Fruit fly (Drosophila melanogaster): Measurements from ENCODE around the gene CG17570.

The CG17570 gene

DNA sequence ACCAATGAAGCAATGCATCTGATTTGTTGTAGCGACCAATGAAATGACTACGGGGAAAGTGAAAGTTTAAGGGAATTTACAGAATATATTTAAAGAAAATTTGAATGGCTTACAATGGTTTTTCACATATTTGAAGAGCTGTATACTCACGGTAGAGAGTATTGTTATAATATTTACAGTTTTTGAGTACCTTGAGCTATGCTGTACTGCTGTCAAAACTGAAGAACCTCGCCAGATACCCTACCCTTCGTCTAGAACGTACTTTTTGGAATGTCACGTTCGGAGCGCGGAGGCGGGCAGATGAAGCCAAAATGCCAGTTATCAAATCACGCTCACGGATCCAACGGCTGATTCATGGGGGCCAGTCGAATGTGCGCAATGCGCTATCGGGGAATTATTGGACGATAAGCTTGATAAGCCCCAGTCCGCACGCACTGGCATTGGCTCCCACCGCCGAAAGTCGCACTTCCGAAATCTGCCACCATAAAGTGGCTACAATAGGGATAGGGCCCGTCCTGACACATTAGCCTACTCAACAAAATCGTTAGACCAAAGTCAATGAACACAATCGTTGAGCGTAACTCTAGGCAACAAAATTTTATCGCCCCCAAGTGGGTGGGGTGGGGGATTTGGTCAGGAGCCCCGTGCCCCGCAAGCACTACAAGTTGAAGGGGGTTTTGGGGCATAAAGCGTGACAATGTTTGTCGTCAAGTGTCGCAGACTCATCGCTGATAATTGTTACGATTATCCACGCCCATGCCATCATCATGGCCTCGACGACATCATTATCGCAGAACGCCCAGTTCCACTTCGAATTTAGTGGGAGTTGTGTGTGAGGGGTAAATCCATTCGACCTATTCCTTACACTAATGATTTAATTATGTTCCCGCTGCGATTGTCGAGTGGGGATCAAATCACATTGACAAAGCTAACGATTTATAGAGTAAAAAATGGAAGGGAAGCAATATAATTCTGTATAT is 634 bp upstream of the CG17570 start (continued):
- no peak for TF ChIP-seq CG6765 (GFP tag; optimal IDR thresholded peaks at IDR 0.05)
- TF ChIP-seq Myb (GFP tag; optimal IDR thresholded peaks at IDR 0.05) = peak; percentile 2
- peak; percentile 8 for TF ChIP-seq CG12659 (GFP tag; optimal IDR thresholded peaks at IDR 0.05)
- TF ChIP-seq exex (tag; optimal IDR thresholded peaks at IDR 0.05) = peak; percentile 89
- TF ChIP-seq chinmo (GFP tag; IDR thresholded peaks at IDR 0.05; ENCODE audit: partially characterized antibody) = peak; percentile 62; the same call in 1 of the 4 replicates
- TF ChIP-seq CG30403 (GFP tag; optimal IDR thresholded peaks at IDR 0.05) = peak; percentile 10
- peak; percentile 19 for TF ChIP-seq CG7839 (tag; optimal IDR thresholded peaks at IDR 0.05)
- no peak for TF ChIP-seq p53 (GFP tag; optimal IDR thresholded peaks at IDR 0.05)
- no peak for TF ChIP-seq pfk (GFP tag; optimal IDR thresholded peaks at IDR 0.05)
- TF ChIP-seq scrt (GFP tag; optimal IDR thresholded peaks at IDR 0.05) = no peak
- TF ChIP-seq ftz-f1 (GFP tag; optimal IDR thresholded peaks at IDR 0.05) = peak; percentile 48
- TF ChIP-seq CG2678 (tag; optimal IDR thresholded peaks at IDR 0.05) = peak; percentile 5
- TF ChIP-seq Sry-δ (GFP tag; optimal IDR thresholded peaks at IDR 0.05) = no peak
- TF ChIP-seq H15 (GFP tag; IDR thresholded peaks at IDR 0.05) = 0 out of 3 replicates have a peak, but pooled peaks have one; percentile 15
- peak; percentile 42 for TF ChIP-seq Hey (tag; optimal IDR thresholded peaks at IDR 0.05)
- no peak for TF ChIP-seq Rx (GFP tag; IDR thresholded peaks at IDR 0.05)
- no peak for TF ChIP-seq CG13296 (GFP tag; optimal IDR thresholded peaks at IDR 0.05)
- TF ChIP-seq CG4282 (GFP tag; optimal IDR thresholded peaks at IDR 0.05) = no peak
- TF ChIP-seq CG10543 (GFP tag; optimal IDR thresholded peaks at IDR 0.05) = peak; percentile 17
- no peak for TF ChIP-seq Gug (GFP tag; IDR thresholded peaks at IDR 0.05)
- TF ChIP-seq CG13894 (tag; optimal IDR thresholded peaks at IDR 0.05) = peak; percentile 42
- TF ChIP-seq oc (tag; optimal IDR thresholded peaks at IDR 0.05) = no peak
- peak; percentile 11 for TF ChIP-seq Nf-YC (tag; optimal IDR thresholded peaks at IDR 0.05)
- no peak for TF ChIP-seq lbe (GFP tag; optimal IDR thresholded peaks at IDR 0.05)
- TF ChIP-seq CG13287 (GFP tag; IDR thresholded peaks at IDR 0.05; ENCODE audit: partially characterized antibody) = no peak
- peak; percentile 90 for TF ChIP-seq sug (tag; optimal IDR thresholded peaks at IDR 0.05)
- TF ChIP-seq klu (GFP tag; IDR thresholded peaks at IDR 0.05) = no peak
- TF ChIP-seq CG10274 (GFP tag; optimal IDR thresholded peaks at IDR 0.05) = peak; percentile 66
- no peak for TF ChIP-seq CG8944 (GFP tag; optimal IDR thresholded peaks at IDR 0.05)
- peak in 1 of 2 experiments; percentile 13 for TF ChIP-seq Hr78 (GFP tag; optimal IDR thresholded peaks at IDR 0.05)
- peak; percentile 38 for TF ChIP-seq D19A (tag; optimal IDR thresholded peaks at IDR 0.05)
- peak; percentile 59 for TF ChIP-seq row (GFP tag; IDR thresholded peaks at IDR 0.05)
- TF ChIP-seq cwo (GFP tag; optimal IDR thresholded peaks at IDR 0.05) = peak; percentile 77
- TF ChIP-seq abd-A (tag; optimal IDR thresholded peaks at IDR 0.05) = peak; percentile 71
- peak; percentile 8 for TF ChIP-seq Sox102F (GFP tag; optimal IDR thresholded peaks at IDR 0.05)
- peak; percentile 14 for TF ChIP-seq grau (tag; optimal IDR thresholded peaks at IDR 0.05)
- TF ChIP-seq CG12769 (tag; optimal IDR thresholded peaks at IDR 0.05) = peak; percentile 71
- TF ChIP-seq E2f1 (GFP tag; IDR thresholded peaks at IDR 0.05) = no peak
- peak; percentile 83 for TF ChIP-seq sd (tag; optimal IDR thresholded peaks at IDR 0.05)
- TF ChIP-seq pan (optimal IDR thresholded peaks at IDR 0.05) = no peak
- peak in 1 of 2 experiments; percentile 12 for TF ChIP-seq pan (GFP tag; optimal IDR thresholded peaks at IDR 0.05 in 1 of 2, IDR thresholded peaks at IDR 0.05 in 1 of 2)
- peak; percentile 89 for TF ChIP-seq CG34376 (GFP tag; optimal IDR thresholded peaks at IDR 0.05)
- no peak for TF ChIP-seq vfl (GFP tag; optimal IDR thresholded peaks at IDR 0.05)
- TF ChIP-seq CG10462 (GFP tag; optimal IDR thresholded peaks at IDR 0.05) = no peak
- no peak for TF ChIP-seq CG16813 (GFP tag; IDR thresholded peaks at IDR 0.05; ENCODE audit: partially characterized antibody)
- peak; percentile 21; the same call in 1 of the 2 replicates for TF ChIP-seq Atf6 (GFP tag; IDR thresholded peaks at IDR 0.05)
- TF ChIP-seq dysf (GFP tag; IDR thresholded peaks at IDR 0.05) = peak; percentile 9; the same call in 1 of the 3 replicates
